Worm (Caenorhabditis elegans) whole organism, L4 larva: ENCODE data around the gene yju-2.

Experiments
- F26F4.8 ChIP-seq: fragments of 200-800 bp; sonication (Bioruptor generic); conservative IDR thresholded peaks from 2 replicates; pipeline ENCODE4 v1.3.6; 2022; ENCODE audit warnings: missing genetic modification characterization, missing compliant biosample characterization
- F49E8.2 ChIP-seq: sonication (generic microtip); optimal IDR thresholded peaks from 2 replicates; lab custom pipeline; 2016; ENCODE audit warnings: missing compliant biosample characterization, mild to moderate bottlenecking, missing genetic modification characterization, borderline replicate concordance
- T20F7.1 ChIP-seq: fragments of 200-800 bp; sonication (Bioruptor generic); optimal IDR thresholded peaks from 2 replicates; lab custom pipeline; 2018; ENCODE audit warnings: mild to moderate bottlenecking, missing genetic modification characterization, missing compliant biosample characterization
- T26A8.4 ChIP-seq: fragments of 200-800 bp; sonication (Bioruptor generic); IDR thresholded peaks from 2 replicates; pipeline ENCODE4 v1.3.6; 2022; ENCODE audit warnings: missing genetic modification characterization, missing compliant biosample characterization
- Y5F2A.4 ChIP-seq: fragments of 200-800 bp; sonication (Bioruptor generic); optimal IDR thresholded peaks from 2 replicates; lab custom pipeline; 2018; ENCODE audit warnings: mild to moderate bottlenecking, missing genetic modification characterization, missing compliant biosample characterization
- Y75B8A.6 ChIP-seq: fragments of 200-800 bp; sonication (Bioruptor generic); IDR thresholded peaks from 2 replicates; pipeline ENCODE4 v1.3.6; 2022; ENCODE audit warnings: missing genetic modification reagents, missing genetic modification characterization, missing compliant biosample characterization
- ZK337.2 ChIP-seq: fragments of 200-800 bp; sonication (Bioruptor generic); IDR thresholded peaks from 2 replicates; pipeline ENCODE4 v1.3.6; 2022; ENCODE audit warnings: missing genetic modification reagents, missing genetic modification characterization, missing compliant biosample characterization
- aha-1 ChIP-seq: fragments of 150-350 bp; peaks from one replicate; lab custom pipeline; 2014; ENCODE audit warnings: missing biosample characterization, missing genetic modification characterization
- ama-1 ChIP-seq: fragments of 150-350 bp; optimal IDR thresholded peaks from 2 replicates; lab custom pipeline; 2014; ENCODE audit warnings: inconsistent platforms, mixed read lengths
- arid-1 ChIP-seq: fragments of 200-800 bp; sonication (Bioruptor generic); conservative IDR thresholded peaks from 2 replicates; pipeline ENCODE4 v1.3.6; 2022; ENCODE audit warnings: missing genetic modification reagents, missing genetic modification characterization, missing compliant biosample characterization
- ceh-20 ChIP-seq: fragments of 200-800 bp; sonication (Bioruptor generic); IDR thresholded peaks from 2 replicates; pipeline ENCODE4 v1.3.6; 2022; ENCODE audit warnings: missing genetic modification reagents, missing genetic modification characterization, missing compliant biosample characterization
- ceh-28 ChIP-seq: fragments of 150-350 bp; optimal IDR thresholded peaks from 2 replicates; lab custom pipeline; 2014; ENCODE audit warnings: missing biosample characterization, missing genetic modification reagents, missing genetic modification characterization
- ceh-62 ChIP-seq: sonication (generic microtip); optimal IDR thresholded peaks from 2 replicates; lab custom pipeline; 2017; ENCODE audit warnings: missing biosample characterization, missing genetic modification characterization
- ces-1 ChIP-seq: fragments of 150-350 bp; sonication (generic microtip); optimal IDR thresholded peaks from 4 replicates; lab custom pipeline; 2014; ENCODE audit warnings: missing biosample characterization, missing genetic modification reagents, missing genetic modification characterization
- dmd-9 ChIP-seq: fragments of 200-800 bp; sonication (Bioruptor generic); IDR thresholded peaks from 2 replicates; pipeline ENCODE4 v1.3.6; 2022; ENCODE audit warnings: missing genetic modification reagents, missing genetic modification characterization, missing compliant biosample characterization
- duxl-1 ChIP-seq: sonication (generic microtip); optimal IDR thresholded peaks from 2 replicates; lab custom pipeline; 2016; ENCODE audit warnings: mild to moderate bottlenecking, missing genetic modification characterization, moderate library complexity, missing compliant biosample characterization; ENCODE audit not compliant: poor library complexity
- egl-27 ChIP-seq: sonication (generic microtip); optimal IDR thresholded peaks from 3 replicates; lab custom pipeline; 2017; ENCODE audit warnings: missing biosample characterization, missing genetic modification reagents, missing genetic modification characterization
- egl-43 ChIP-seq: fragments of 200-800 bp; sonication (Bioruptor generic); IDR thresholded peaks from 2 replicates; pipeline ENCODE4 v1.3.6; 2022; ENCODE audit warnings: missing genetic modification reagents, missing genetic modification characterization, missing compliant biosample characterization
- fos-1 ChIP-seq: fragments of 150-350 bp; optimal IDR thresholded peaks from 2 replicates; lab custom pipeline; 2014; ENCODE audit warnings: missing biosample characterization, missing genetic modification characterization
- gei-8 ChIP-seq: fragments of 200-800 bp; sonication (Bioruptor generic); optimal IDR thresholded peaks from 2 replicates; lab custom pipeline; 2018; ENCODE audit warnings: mild to moderate bottlenecking, missing genetic modification characterization, missing compliant biosample characterization
- hif-1 ChIP-seq, 2 experiments: sonication (generic microtip); optimal IDR thresholded peaks; 2 replicates each; lab custom pipeline; 2016 to 2017; ENCODE audit warnings: missing compliant biosample characterization in 2 of 2, missing genetic modification characterization in 2 of 2, missing genetic modification reagents in 2 of 2, missing genotype in 2 of 2, mild to moderate bottlenecking in 1 of 2
- hlh-11 ChIP-seq: fragments of 200-800 bp; sonication (Bioruptor generic); optimal IDR thresholded peaks from 2 replicates; lab custom pipeline; 2018; ENCODE audit warnings: mild to moderate bottlenecking, missing genetic modification characterization, missing compliant biosample characterization
- hlh-30 ChIP-seq: sonication (generic microtip); optimal IDR thresholded peaks from 2 replicates; lab custom pipeline; 2017; ENCODE audit warnings: antibody characterized with exemption, mild to moderate bottlenecking, missing genetic modification characterization, missing compliant biosample characterization; ENCODE audit not compliant: insufficient read depth
- hmg-1.1 ChIP-seq: fragments of 200-800 bp; sonication (Bioruptor generic); IDR thresholded peaks from 2 replicates; pipeline ENCODE4 v1.3.6; 2022; ENCODE audit warnings: missing genetic modification reagents, missing genetic modification characterization, missing compliant biosample characterization
- lin-13 ChIP-seq: fragments of 150-350 bp; optimal IDR thresholded peaks from 2 replicates; lab custom pipeline; 2014; ENCODE audit warnings: missing biosample characterization, missing genetic modification reagents, missing genetic modification characterization
- lir-3 ChIP-seq: sonication (generic microtip); optimal IDR thresholded peaks from 2 replicates; lab custom pipeline; 2016; ENCODE audit warnings: mild to moderate bottlenecking, missing genetic modification characterization, missing compliant biosample characterization
- lsy-2 ChIP-seq, 2 experiments: fragments of 150-350 bp in 1 of 2; sonication (generic microtip) in 1 of 2; optimal IDR thresholded peaks; 2 replicates each; lab custom pipeline; 2014 to 2017; ENCODE audit warnings: missing biosample characterization in 2 of 2, missing genetic modification characterization in 2 of 2
- madf-5 ChIP-seq, 2 experiments: fragments of 200-800 bp; sonication (Bioruptor generic); IDR thresholded peaks; 2 replicates each; pipeline ENCODE4 v1.3.6; 2022; ENCODE audit warnings: missing compliant biosample characterization in 2 of 2, missing genetic modification characterization in 2 of 2
- madf-9 ChIP-seq: fragments of 200-800 bp; sonication (Bioruptor generic); conservative IDR thresholded peaks from 2 replicates; pipeline ENCODE4 v1.3.6; 2022; ENCODE audit warnings: missing genetic modification reagents, missing genetic modification characterization, missing compliant biosample characterization
- mdl-1 ChIP-seq, 2 experiments: fragments of 150-350 bp in 1 of 2; sonication (generic microtip) in 1 of 2; optimal IDR thresholded peaks; 2 replicates each; lab custom pipeline; 2014 to 2017; ENCODE audit warnings: missing biosample characterization in 2 of 2, missing genetic modification characterization in 2 of 2
- mdt-29 ChIP-seq: fragments of 200-800 bp; sonication (Bioruptor generic); IDR thresholded peaks from 2 replicates; pipeline ENCODE4 v1.3.6; 2022; ENCODE audit warnings: missing genetic modification reagents, missing genetic modification characterization, missing compliant biosample characterization
- mep-1 ChIP-seq: fragments of 150-350 bp; sonication (generic microtip); optimal IDR thresholded peaks from 3 replicates; lab custom pipeline; 2014; ENCODE audit warnings: missing biosample characterization, missing genetic modification characterization
- mes-2 ChIP-seq: sonication (generic microtip); optimal IDR thresholded peaks from 2 replicates; lab custom pipeline; 2016; ENCODE audit warnings: missing genotype, mild to moderate bottlenecking, missing genetic modification characterization, missing compliant biosample characterization; ENCODE audit not compliant: poor library complexity, severe bottlenecking
- mxl-2 ChIP-seq: fragments of 200-800 bp; sonication (Bioruptor generic); conservative IDR thresholded peaks from 2 replicates; pipeline ENCODE4 v1.3.6; 2022; ENCODE audit warnings: missing genetic modification reagents, missing genetic modification characterization, missing compliant biosample characterization
- nhr-10 ChIP-seq: fragments of 150-350 bp; optimal IDR thresholded peaks from 2 replicates; lab custom pipeline; 2014; ENCODE audit warnings: missing biosample characterization, missing genetic modification characterization
- nhr-11 ChIP-seq: fragments of 150-350 bp; optimal IDR thresholded peaks from 2 replicates; lab custom pipeline; 2014; ENCODE audit warnings: missing biosample characterization, missing genetic modification characterization
- nhr-111 ChIP-seq: fragments of 200-800 bp; sonication (Bioruptor generic); optimal IDR thresholded peaks from 2 replicates; lab custom pipeline; 2018; ENCODE audit warnings: mild to moderate bottlenecking, missing genetic modification characterization, missing compliant biosample characterization
- nhr-41 ChIP-seq: fragments of 200-800 bp; sonication (Bioruptor generic); IDR thresholded peaks from 2 replicates; pipeline ENCODE4 v1.3.6; 2022; ENCODE audit warnings: missing genetic modification reagents, missing genetic modification characterization, missing compliant biosample characterization
- nhr-42 ChIP-seq: fragments of 200-800 bp; sonication (Bioruptor generic); IDR thresholded peaks from 2 replicates; pipeline ENCODE4 v1.3.6; 2022; ENCODE audit warnings: missing genetic modification characterization, missing compliant biosample characterization
- nhr-76 ChIP-seq: fragments of 150-350 bp; optimal IDR thresholded peaks from 2 replicates; lab custom pipeline; 2014; ENCODE audit warnings: missing biosample characterization, missing genetic modification characterization
- nhr-77 ChIP-seq: fragments of 150-350 bp; optimal IDR thresholded peaks from 2 replicates; lab custom pipeline; 2014; ENCODE audit warnings: missing biosample characterization, missing genetic modification characterization
- saeg-2 ChIP-seq: fragments of 200-800 bp; sonication (Bioruptor generic); IDR thresholded peaks from 2 replicates; pipeline ENCODE4 v1.3.6; 2022; ENCODE audit warnings: missing genetic modification reagents, missing genetic modification characterization, missing compliant biosample characterization
- set-16 ChIP-seq: fragments of 200-800 bp; sonication (Bioruptor generic); IDR thresholded peaks from 2 replicates; pipeline ENCODE4 v1.3.6; 2022; ENCODE audit warnings: missing genetic modification reagents, missing genetic modification characterization, missing compliant biosample characterization
- skn-1 ChIP-seq: fragments of 150-350 bp; optimal IDR thresholded peaks from 2 replicates; lab custom pipeline; 2014; ENCODE audit warnings: missing biosample characterization, missing genetic modification characterization
- tra-1 ChIP-seq: fragments of 200-800 bp; sonication (Bioruptor generic); IDR thresholded peaks from 2 replicates; pipeline ENCODE4 v1.3.6; 2022; ENCODE audit warnings: missing genetic modification reagents, missing genetic modification characterization, missing compliant biosample characterization
- unc-39 ChIP-seq: sonication (generic microtip); optimal IDR thresholded peaks from 2 replicates; lab custom pipeline; 2017; ENCODE audit warnings: missing biosample characterization, missing genetic modification characterization
- vab-7 ChIP-seq: fragments of 200-800 bp; sonication (Bioruptor generic); IDR thresholded peaks from 2 replicates; pipeline ENCODE4 v1.3.6; 2022; ENCODE audit warnings: missing genetic modification reagents, missing genetic modification characterization, missing compliant biosample characterization
- zfp-2 ChIP-seq: sonication (generic microtip); optimal IDR thresholded peaks from 2 replicates; lab custom pipeline; 2016; ENCODE audit warnings: mild to moderate bottlenecking, missing genetic modification characterization, missing compliant biosample characterization
- zfp-3 ChIP-seq: fragments of 200-800 bp; sonication (Bioruptor generic); conservative IDR thresholded peaks from 2 replicates; pipeline ENCODE4 v1.3.6; 2022; ENCODE audit warnings: missing genetic modification reagents, missing genetic modification characterization, missing compliant biosample characterization
- ztf-11 ChIP-seq: fragments of 150-350 bp; optimal IDR thresholded peaks from 2 replicates; lab custom pipeline; 2014; ENCODE audit warnings: missing biosample characterization, missing genetic modification characterization
- ztf-7 ChIP-seq: fragments of 150-350 bp; optimal IDR thresholded peaks from 2 replicates; lab custom pipeline; 2014; ENCODE audit warnings: missing biosample characterization, missing genetic modification characterization

Gene yju-2

DNA sequence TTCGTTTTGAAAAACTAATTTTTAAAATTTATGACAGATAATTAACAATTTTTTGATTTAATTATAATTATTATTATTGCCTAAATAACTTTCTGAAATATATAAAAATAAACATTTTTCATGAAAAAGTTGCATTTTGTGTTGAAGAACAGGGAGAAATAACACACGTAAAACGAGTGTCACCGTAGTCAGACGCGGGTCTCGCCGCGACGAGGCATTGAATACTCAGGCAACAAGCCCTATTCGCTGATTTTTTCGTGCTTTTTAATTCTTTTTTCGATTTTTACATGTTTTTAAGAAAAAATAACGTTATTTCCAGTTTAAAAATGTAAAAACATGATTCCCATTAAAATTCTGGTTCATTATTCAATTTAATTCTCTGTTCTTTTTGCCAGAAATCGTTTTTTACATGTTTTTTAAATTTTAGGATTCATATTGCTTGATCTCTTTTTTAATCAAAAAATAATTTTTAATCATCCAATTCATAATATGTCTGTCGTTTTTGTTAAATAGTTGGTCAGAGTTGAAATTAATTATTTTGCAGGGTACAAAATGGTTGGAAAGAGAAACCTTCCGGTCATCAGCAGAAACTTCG lies 23.9 kb downstream of the yju-2 start, which contains the start of gene rpl-6:
TSS of gene rpl-6 (plus strand) at position 545 of the 595 bp plus-strand sequence.
- TF ChIP-seq set-16 (GFP tag; lab: Robert Waterston, UW) (no peak), mxl-2 (no peak), mes-2 (peak; percentile 91), nhr-76 (tag; lab: Kevin White, UChicago) (no peak), lin-13 (GFP tag; lab: Kevin White, UChicago) (peak; percentile 77), ama-1 (lab: Kevin White, UChicago) (peak; percentile 33), Y75B8A.6 (GFP tag; lab: Robert Waterston, UW) (no peak), unc-39 (tag; lab: Kevin White, UChicago) (no peak), nhr-11 (tag; lab: Kevin White, UChicago) (peak; percentile 87), nhr-10 (no peak), ceh-28 (tag; lab: Kevin White, UChicago) (no peak), tra-1 (GFP tag; lab: Robert Waterston, UW) (peak; percentile 20; the same call in 1 of the 2 replicates), ZK337.2 (no peak), F26F4.8 (GFP tag; lab: Robert Waterston, UW) (no peak), nhr-77 (tag; lab: Kevin White, UChicago) (peak; percentile 95), T26A8.4 (GFP tag; lab: Robert Waterston, UW) (peak; percentile 76), mep-1 (tag; lab: Kevin White, UChicago) (peak; percentile 91), ces-1 (no peak), fos-1 (no peak), ztf-11 (no peak), T20F7.1 (GFP tag; lab: Kevin White, UChicago) (peak; percentile 87), gei-8 (GFP tag; lab: Kevin White, UChicago) (peak; percentile 17), zfp-3 (GFP tag; lab: Robert Waterston, UW) (peak; percentile 66; the same call in 1 of the 2 replicates), zfp-2 (peak; percentile 81), vab-7 (GFP tag; lab: Robert Waterston, UW) (no peak), duxl-1 (tag; lab: Kevin White, UChicago) (peak; percentile 64), hlh-11 (peak; percentile 74), saeg-2 (no peak), egl-43 (GFP tag; lab: Robert Waterston, UW) (no peak), madf-9 (GFP tag; lab: Robert Waterston, UW) (no peak), dmd-9 (peak; percentile 85), nhr-111 (GFP tag; lab: Kevin White, UChicago) (no peak), mdl-1 (tag; optimal IDR thresholded peaks at IDR 0.05; lab: Kevin White, UChicago) (peak in 1 of 2 experiments; percentile 26), hmg-1.1 (peak; percentile 78), skn-1 (no peak), ceh-62 (tag; lab: Kevin White, UChicago) (no peak), nhr-41 (GFP tag; lab: Robert Waterston, UW) (no peak), aha-1 (tag; lab: Kevin White, UChicago) (peak; percentile 99), hlh-30 (tag; lab: Kevin White, UChicago) (peak; percentile 88), nhr-42 (GFP tag; lab: Robert Waterston, UW) (no peak), madf-5 (GFP tag; IDR thresholded peaks at IDR 0.05; lab: Robert Waterston, UW) (no peak), ceh-20 (GFP tag; lab: Robert Waterston, UW) (peak; percentile 27; the same call in 1 of the 2 replicates), arid-1 (GFP tag; lab: Robert Waterston, UW) (peak; percentile 80), lir-3 (tag; lab: Kevin White, UChicago) (no peak), mdt-29 (GFP tag; lab: Robert Waterston, UW) (no peak), lsy-2 (tag; optimal IDR thresholded peaks at IDR 0.05; lab: Kevin White, UChicago) (peak; percentile 98 to 100), F49E8.2 (tag; lab: Kevin White, UChicago) (no peak), ztf-7 (tag; lab: Kevin White, UChicago) (peak; percentile 19), Y5F2A.4 (no peak), hif-1 (tag; optimal IDR thresholded peaks at IDR 0.05; lab: Kevin White, UChicago) (peak in 1 of 2 experiments; percentile 82), egl-27 (tag; lab: Kevin White, UChicago) (peak; percentile 23)
